Worm (Caenorhabditis elegans): Measurements from ENCODE around the gene C46C2.3.

The C46C2.3 gene

ce11 chrIV:9260334-9260733, 35.4 kb downstream of the C46C2.3 start (continued):
- TF ChIP-seq nhr-19 (GFP tag; conservative IDR thresholded peaks at IDR 0.05) (peak; percentile 21; the same call in 1 of the 2 replicates), mdl-1 (tag; optimal IDR thresholded peaks at IDR 0.05) (no peak), mep-1 (tag; optimal IDR thresholded peaks at IDR 0.05) (peak; percentile 61), zip-4 (GFP tag; optimal IDR thresholded peaks at IDR 0.05) (no peak), ces-1 (GFP tag; optimal IDR thresholded peaks at IDR 0.05) (no peak), isw-1 (GFP tag; IDR thresholded peaks at IDR 0.05) (no peak), nhr-28 (tag; optimal IDR thresholded peaks at IDR 0.05) (no peak), ets-5 (GFP tag; IDR thresholded peaks at IDR 0.05) (no peak), mef-2 (tag; optimal IDR thresholded peaks at IDR 0.05) (no peak), nhr-12 (tag; optimal IDR thresholded peaks at IDR 0.05) (no peak)

- TF ChIP-seq efl-1 (optimal IDR thresholded peaks at IDR 0.05) (no peak), efl-1 (GFP tag; optimal IDR thresholded peaks at IDR 0.05 in 1 of 2) (peak in 1 of 2 experiments; percentile 70), elt-3 (tag; optimal IDR thresholded peaks at IDR 0.05) (no peak)
Observed at ce11 chrIV:9260826-9261225, 35.9 kb downstream of the C46C2.3 start.

ce11 chrIV:9261687-9262086, 36.8 kb downstream of the C46C2.3 start, which contains the start of gene col-120:
Gene col-120, minus strand, starts transcription at chrIV:9261787.
- no peak for TF ChIP-seq zag-1 (tag; optimal IDR thresholded peaks at IDR 0.05)
- TF ChIP-seq ceh-88 (GFP tag; IDR thresholded peaks at IDR 0.05), result no peak
- TF ChIP-seq ces-1 (GFP tag; optimal IDR thresholded peaks at IDR 0.05), result no peak
- no peak for TF ChIP-seq fkh-4 (tag; optimal IDR thresholded peaks at IDR 0.05; ENCODE audit: borderline replicate concordance)
- no peak for TF ChIP-seq sup-37 (GFP tag; optimal IDR thresholded peaks at IDR 0.05)
- TF ChIP-seq swsn-7 (tag; optimal IDR thresholded peaks at IDR 0.05), result no peak
- no peak for TF ChIP-seq ets-5 (GFP tag; IDR thresholded peaks at IDR 0.05)

ce11 chrIV:9262295-9262694, 37.4 kb downstream of the C46C2.3 start:
- no peak for TF ChIP-seq efl-1 (optimal IDR thresholded peaks at IDR 0.05)
- TF ChIP-seq efl-1 (GFP tag; optimal IDR thresholded peaks at IDR 0.05 in 1 of 2), result no peak
- no peak for TF ChIP-seq ceh-90 (tag; optimal IDR thresholded peaks at IDR 0.05)
- TF ChIP-seq unc-98 (GFP tag; IDR thresholded peaks at IDR 0.05), result no peak
- no peak for TF ChIP-seq hlh-17 (GFP tag; optimal IDR thresholded peaks at IDR 0.05; ENCODE audit: borderline replicate concordance)
- no peak for TF ChIP-seq zip-4 (GFP tag; optimal IDR thresholded peaks at IDR 0.05)
- TF ChIP-seq lin-13 (GFP tag; optimal IDR thresholded peaks at IDR 0.05), result no peak
- TF ChIP-seq pqm-1 (tag; optimal IDR thresholded peaks at IDR 0.05), result no peak
- TF ChIP-seq mef-2 (tag; optimal IDR thresholded peaks at IDR 0.05), result no peak
- no peak for TF ChIP-seq isw-1 (GFP tag; IDR thresholded peaks at IDR 0.05)
- TF ChIP-seq pax-3 (tag; optimal IDR thresholded peaks at IDR 0.05), result no peak
- no peak for TF ChIP-seq ces-1 (GFP tag; optimal IDR thresholded peaks at IDR 0.05)
- TF ChIP-seq nhr-237 (tag; optimal IDR thresholded peaks at IDR 0.05), result no peak

ce11 chrIV:9263812-9264320, 38.9 kb downstream of the C46C2.3 start, which contains the start of gene flh-1:
Gene flh-1, minus strand, starts transcription at chrIV:9264270.
- no peak for TF ChIP-seq pqm-1 (tag; optimal IDR thresholded peaks at IDR 0.05)
- TF ChIP-seq snu-23 (GFP tag; optimal IDR thresholded peaks at IDR 0.05), result no peak
- no peak for TF ChIP-seq efl-3 (GFP tag; optimal IDR thresholded peaks at IDR 0.05)
- no peak for TF ChIP-seq mdl-1 (tag; optimal IDR thresholded peaks at IDR 0.05)
- no peak for TF ChIP-seq lir-3 (tag; optimal IDR thresholded peaks at IDR 0.05; ENCODE audit: poor library complexity)
- no peak for TF ChIP-seq unc-86 (tag; optimal IDR thresholded peaks at IDR 0.05)
- no peak for TF ChIP-seq swsn-7 (tag; optimal IDR thresholded peaks at IDR 0.05)
- no peak for TF ChIP-seq sup-37 (GFP tag; optimal IDR thresholded peaks at IDR 0.05)
- TF ChIP-seq lsy-2 (tag; optimal IDR thresholded peaks at IDR 0.05), result no peak
- TF ChIP-seq nhr-76 (tag; optimal IDR thresholded peaks at IDR 0.05), result no peak
- TF ChIP-seq lin-14 (GFP tag; optimal IDR thresholded peaks at IDR 0.05), result no peak
- no peak for TF ChIP-seq rnt-1 (tag; optimal IDR thresholded peaks at IDR 0.05)
- TF ChIP-seq C16A3.4 (tag; optimal IDR thresholded peaks at IDR 0.05), result no peak

Data from whole organism, L1 larva.